Worm (Caenorhabditis elegans) whole organism, mixed stage, embryonic: ENCODE measurements around the gene ssu-1.

Experiments
- ceh-83 ChIP-seq: fragments of 200-800 bp; sonication (Bioruptor generic); optimal IDR thresholded peaks from 2 replicates; lab custom pipeline; 2018; ENCODE audit warnings: mild to moderate bottlenecking, missing genetic modification characterization, missing compliant biosample characterization
- elt-1 ChIP-seq: sonication (generic microtip); optimal IDR thresholded peaks from 2 replicates; lab custom pipeline; 2017; ENCODE audit warnings: missing genetic modification characterization, mild to moderate bottlenecking, missing compliant biosample characterization, antibody characterized with exemption, moderate library complexity, borderline replicate concordance; ENCODE audit not compliant: insufficient read depth
- elt-3 ChIP-seq: fragments of 150-350 bp; optimal IDR thresholded peaks from 2 replicates; lab custom pipeline; 2014; ENCODE audit warnings: missing biosample characterization, missing genetic modification characterization
- nhr-12 ChIP-seq: fragments of 150-350 bp; optimal IDR thresholded peaks from 2 replicates; lab custom pipeline; 2014; ENCODE audit warnings: missing biosample characterization, missing genetic modification characterization
- snpc-4 ChIP-seq: fragments of 150-350 bp; optimal IDR thresholded peaks from 2 replicates; lab custom pipeline; 2014; ENCODE audit warnings: missing biosample characterization, missing genetic modification characterization
- unc-120 ChIP-seq: sonication (generic microtip); optimal IDR thresholded peaks from 2 replicates; lab custom pipeline; 2017; ENCODE audit warnings: missing genetic modification characterization, missing compliant biosample characterization; ENCODE audit not compliant: poor library complexity, severe bottlenecking

DNA sequence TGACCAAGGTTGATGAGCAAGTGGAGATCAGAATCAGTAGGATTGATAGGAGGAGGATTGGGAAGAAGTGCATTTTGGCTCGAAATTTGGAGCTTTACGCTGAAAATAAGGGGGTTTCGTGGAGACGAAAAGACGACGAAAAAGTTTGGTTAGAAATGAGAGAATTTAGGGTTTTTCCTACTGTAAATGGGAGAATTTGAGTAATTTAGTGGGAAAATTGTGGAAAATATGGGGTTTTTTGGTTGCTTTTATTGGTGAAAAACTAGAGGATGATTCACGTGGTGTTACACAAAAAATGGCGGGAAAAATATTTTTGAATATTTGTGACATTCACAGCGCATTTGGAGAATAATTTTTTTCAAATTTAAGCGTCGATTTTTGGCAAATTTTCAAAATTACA is 38.2 kb downstream of the ssu-1 start, which contains the start of gene nlp-69:
- TF ChIP-seq elt-3 (tag; lab: Kevin White, UChicago) (no peak), nhr-12 (tag; lab: Kevin White, UChicago) (no peak), ceh-83 (GFP tag; lab: Kevin White, UChicago) (no peak), unc-120 (no peak), elt-1 (tag; lab: Kevin White, UChicago) (no peak), snpc-4 (tag; lab: Kevin White, UChicago) (no peak)
